Fruit fly (Drosophila melanogaster): ENCODE results near the gene CG11586.

Gene CG11586

DNA sequence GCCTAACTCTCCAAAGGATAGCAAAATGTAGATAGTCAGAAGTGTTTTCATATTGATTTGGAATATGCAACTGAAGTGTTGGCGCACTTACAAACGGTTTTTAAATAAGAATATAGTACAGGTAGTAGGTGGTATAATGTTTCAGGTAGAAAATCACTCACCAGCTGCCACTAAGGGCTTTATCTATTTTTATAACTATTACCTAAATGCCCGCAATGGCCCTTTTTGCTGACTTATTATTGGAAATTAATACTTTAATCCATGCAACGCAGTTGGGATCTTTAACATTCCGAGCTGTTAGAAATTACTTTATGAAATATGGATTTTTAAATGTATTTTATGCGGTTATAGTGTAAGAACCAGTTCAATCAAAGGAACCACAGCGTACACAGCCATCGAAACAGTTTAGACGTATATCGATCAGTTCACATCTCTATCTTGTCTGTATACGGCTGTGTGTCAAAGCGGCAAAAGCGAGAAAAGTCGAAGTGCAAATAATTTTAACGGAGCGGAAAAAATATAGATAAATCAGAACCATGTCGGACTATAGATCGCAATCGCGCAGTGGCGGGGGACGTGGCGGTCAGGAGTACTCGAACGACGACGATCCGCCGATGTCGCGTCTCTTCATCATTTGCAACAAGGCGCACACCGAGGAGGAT, 21.3 kb upstream of the CG11586 start, which contains the start of the genes srw and CG1316 (continued):
- TF ChIP-seq Ets65A (GFP tag) = peak; percentile 58
- TF ChIP-seq run (tag; optimal IDR thresholded peaks at IDR 0.05) = no peak
- no peak for TF ChIP-seq CG16863 (GFP tag; optimal IDR thresholded peaks at IDR 0.05)
- TF ChIP-seq tll (GFP tag; optimal IDR thresholded peaks at IDR 0.05) = no peak
- no peak for TF ChIP-seq CG4404 (GFP tag; IDR thresholded peaks at IDR 0.05)
- TF ChIP-seq Asciz (GFP tag; optimal IDR thresholded peaks at IDR 0.05) = no peak
- no peak for TF ChIP-seq CG10543 (GFP tag; optimal IDR thresholded peaks at IDR 0.05)
- no peak for TF ChIP-seq CG4820 (GFP tag; optimal IDR thresholded peaks at IDR 0.05)
- no peak for TF ChIP-seq CG7839 (tag; optimal IDR thresholded peaks at IDR 0.05)
- no peak for TF ChIP-seq NC2β (GFP tag; optimal IDR thresholded peaks at IDR 0.05)
- no peak for TF ChIP-seq CG4707 (GFP tag; optimal IDR thresholded peaks at IDR 0.05)
- TF ChIP-seq CG8765 (GFP tag; IDR thresholded peaks at IDR 0.05) = no peak
- no peak for TF ChIP-seq dmrt11E (tag; optimal IDR thresholded peaks at IDR 0.05)
- no peak for TF ChIP-seq CG15601 (tag; optimal IDR thresholded peaks at IDR 0.05)
- no peak for TF ChIP-seq Usf (GFP tag; optimal IDR thresholded peaks at IDR 0.05)
- no peak for TF ChIP-seq CG14860 (GFP tag; IDR thresholded peaks at IDR 0.05; ENCODE audit: partially characterized antibody)
- no peak for TF ChIP-seq Sox100B (GFP tag; optimal IDR thresholded peaks at IDR 0.05)
- TF ChIP-seq bigmax (GFP tag; optimal IDR thresholded peaks at IDR 0.05) = peak; percentile 43
- TF ChIP-seq CG3726 (GFP tag; IDR thresholded peaks at IDR 0.05) = no peak
- no peak for TF ChIP-seq CG15269 (tag; optimal IDR thresholded peaks at IDR 0.05)
- TF ChIP-seq esg (GFP tag; conservative IDR thresholded peaks at IDR 0.05) = no peak
- no peak for TF ChIP-seq sisA (GFP tag; IDR thresholded peaks at IDR 0.05)
- no peak for TF ChIP-seq CG5180 (GFP tag; optimal IDR thresholded peaks at IDR 0.05)
- no peak for TF ChIP-seq CG17912 (GFP tag; optimal IDR thresholded peaks at IDR 0.05)
- peak; percentile 52 for TF ChIP-seq CG1603 (tag; optimal IDR thresholded peaks at IDR 0.05)
- TF ChIP-seq exex (tag; optimal IDR thresholded peaks at IDR 0.05) = no peak
- no peak for TF ChIP-seq shn (GFP tag; optimal IDR thresholded peaks at IDR 0.05)
- no peak for TF ChIP-seq CG6765 (GFP tag; optimal IDR thresholded peaks at IDR 0.05)
- TF ChIP-seq mld (GFP tag; IDR thresholded peaks at IDR 0.05; ENCODE audit: partially characterized antibody) = no peak
- TF ChIP-seq CG2889 (GFP tag; IDR thresholded peaks at IDR 0.05) = no peak
- no peak for TF ChIP-seq Fer2 (tag; optimal IDR thresholded peaks at IDR 0.05)
- no peak for TF ChIP-seq dm (GFP tag; optimal IDR thresholded peaks at IDR 0.05)
- no peak for TF ChIP-seq Gsc (GFP tag; IDR thresholded peaks at IDR 0.05)
- TF ChIP-seq CG17802 (tag; optimal IDR thresholded peaks at IDR 0.05) = no peak
- no peak for TF ChIP-seq CG31388 (GFP tag; optimal IDR thresholded peaks at IDR 0.05)
- TF ChIP-seq tap (tag; optimal IDR thresholded peaks at IDR 0.05) = no peak
- no peak for TF ChIP-seq H15 (GFP tag; IDR thresholded peaks at IDR 0.05)
- no peak for TF ChIP-seq Doc2 (GFP tag; IDR thresholded peaks at IDR 0.05)
- TF ChIP-seq crc (GFP tag; optimal IDR thresholded peaks at IDR 0.05) = no peak
- TF ChIP-seq CG7987 (GFP tag; optimal IDR thresholded peaks at IDR 0.05) = no peak
- TF ChIP-seq Myb (GFP tag; optimal IDR thresholded peaks at IDR 0.05) = peak; percentile 67
- no peak for TF ChIP-seq CG3838 (GFP tag; optimal IDR thresholded peaks at IDR 0.05)
- no peak for TF ChIP-seq tna (GFP tag; IDR thresholded peaks at IDR 0.05; ENCODE audit: partially characterized antibody)
- peak; percentile 99 for TF ChIP-seq CG15514 (GFP tag; optimal IDR thresholded peaks at IDR 0.05)
- TF ChIP-seq Mrtf (GFP tag; IDR thresholded peaks at IDR 0.05) = no peak
- TF ChIP-seq CG4282 (GFP tag; optimal IDR thresholded peaks at IDR 0.05) = no peak
- TF ChIP-seq CG10565 (GFP tag; optimal IDR thresholded peaks at IDR 0.05) = no peak
- TF ChIP-seq Dek (tag; optimal IDR thresholded peaks at IDR 0.05) = no peak
- TF ChIP-seq Kr (GFP tag; optimal IDR thresholded peaks at IDR 0.05) = no peak
- TF ChIP-seq vvl (GFP tag; IDR thresholded peaks at IDR 0.05) = no peak

Data from whole organism, embryonic.